Fruit fly (Drosophila melanogaster) whole organism, embryonic: Measurements from ENCODE around the gene CG6656.

Experiments
- Adf1 ChIP-seq: fragments of 200-800 bp; sonication (Bioruptor generic); IDR thresholded peaks from 2 replicates; pipeline ENCODE4 v1.3.6; 2022; ENCODE audit warnings: missing biosample characterization, missing genetic modification characterization
- BEAF-32 ChIP-seq: fragments of 200-800 bp; sonication (Bioruptor generic); optimal IDR thresholded peaks from 3 replicates; lab custom pipeline; 2017; ENCODE audit warnings: missing biosample characterization, missing genetic modification characterization, mild to moderate bottlenecking, moderate library complexity, missing genetic modification reagents
- BtbVII ChIP-seq: fragments of 200-800 bp; sonication (Bioruptor generic); optimal IDR thresholded peaks from 3 replicates; lab custom pipeline; 2017; ENCODE audit warnings: missing biosample characterization, mild to moderate bottlenecking, missing genetic modification characterization
- CG11723 ChIP-seq: fragments of 200-800 bp; sonication (Bioruptor generic); optimal IDR thresholded peaks from 2 replicates; lab custom pipeline; 2017; ENCODE audit warnings: missing biosample characterization, mild to moderate bottlenecking, missing genetic modification characterization
- CG12299 ChIP-seq: fragments of 200-800 bp; sonication (Bioruptor generic); optimal IDR thresholded peaks from 2 replicates; lab custom pipeline; 2018; ENCODE audit warnings: missing biosample characterization, mild to moderate bottlenecking, missing genetic modification characterization
- CG12659 ChIP-seq: fragments of 200-800 bp; sonication (Bioruptor generic); optimal IDR thresholded peaks from 3 replicates; lab custom pipeline; 2017; ENCODE audit warnings: mild to moderate bottlenecking, missing biosample characterization, missing genetic modification reagents, missing genetic modification characterization
- CG13775 ChIP-seq: fragments of 200-800 bp; sonication (Bioruptor generic); optimal IDR thresholded peaks from 3 replicates; lab custom pipeline; 2017; ENCODE audit warnings: missing biosample characterization, mild to moderate bottlenecking, missing genetic modification characterization
- CG14050 ChIP-seq: fragments of 200-800 bp; sonication (Bioruptor generic); IDR thresholded peaks from 3 replicates; pipeline ENCODE4 v1.3.6; 2022; ENCODE audit warnings: missing biosample characterization, missing genetic modification characterization
- CG14667 ChIP-seq: fragments of 200-800 bp; sonication (Bioruptor generic); IDR thresholded peaks from 2 replicates; pipeline ENCODE4 v1.3.6; 2022; ENCODE audit warnings: missing biosample characterization, missing genetic modification characterization
- CG15073 ChIP-seq: fragments of 200-800 bp; sonication (Bioruptor generic); optimal IDR thresholded peaks from 2 replicates; lab custom pipeline; 2016; ENCODE audit warnings: missing biosample characterization, missing genetic modification characterization
- CG15514 ChIP-seq: fragments of 200-800 bp; sonication (Bioruptor generic); optimal IDR thresholded peaks from 3 replicates; lab custom pipeline; 2017; ENCODE audit warnings: missing biosample characterization, missing genetic modification characterization, mild to moderate bottlenecking, moderate library complexity, missing genetic modification reagents
- CG15696 ChIP-seq: fragments of 200-800 bp; sonication (Bioruptor generic); optimal IDR thresholded peaks from 2 replicates; lab custom pipeline; 2019; ENCODE audit warnings: missing biosample characterization, mild to moderate bottlenecking, missing genetic modification characterization, moderate library complexity
- CG17361 ChIP-seq: fragments of 200-800 bp; sonication (Bioruptor generic); IDR thresholded peaks from 3 replicates; pipeline ENCODE4 v1.3.6; 2022; ENCODE audit warnings: missing biosample characterization, missing genetic modification characterization
- CG18764 ChIP-seq: fragments of 200-800 bp; sonication (Bioruptor generic); optimal IDR thresholded peaks from 3 replicates; lab custom pipeline; 2016; ENCODE audit warnings: missing biosample characterization, missing genetic modification characterization
- CG2202 ChIP-seq: fragments of 200-800 bp; sonication (Bioruptor generic); optimal IDR thresholded peaks from 2 replicates; lab custom pipeline; 2018; ENCODE audit warnings: missing biosample characterization, mild to moderate bottlenecking, missing genetic modification characterization
- CG30020 ChIP-seq: fragments of 200-800 bp; optimal IDR thresholded peaks from 2 replicates; lab custom pipeline; 2019; ENCODE audit warnings: missing biosample characterization, mild to moderate bottlenecking, missing genetic modification characterization, moderate library complexity
- CG30403 ChIP-seq: fragments of 200-800 bp; sonication (Bioruptor generic); optimal IDR thresholded peaks from 3 replicates; lab custom pipeline; 2016; ENCODE audit warnings: missing biosample characterization, missing genetic modification characterization
- CG31365 ChIP-seq: fragments of 200-800 bp; sonication (Bioruptor generic); optimal IDR thresholded peaks from 2 replicates; lab custom pipeline; 2018; ENCODE audit warnings: missing biosample characterization, mild to moderate bottlenecking, missing genetic modification characterization
- CG31388 ChIP-seq: fragments of 200-800 bp; sonication (Bioruptor generic); optimal IDR thresholded peaks from 2 replicates; lab custom pipeline; 2016; ENCODE audit warnings: missing biosample characterization, missing genetic modification characterization
- CG3847 ChIP-seq: fragments of 200-800 bp; sonication (Bioruptor generic); IDR thresholded peaks from 2 replicates; pipeline ENCODE4 v1.3.6; 2022; ENCODE audit warnings: missing biosample characterization, missing genetic modification characterization
- CG4424 ChIP-seq: fragments of 200-800 bp; sonication (Bioruptor generic); optimal IDR thresholded peaks from 3 replicates; lab custom pipeline; 2016; ENCODE audit warnings: missing biosample characterization, missing genetic modification characterization
- CG4707 ChIP-seq: fragments of 200-800 bp; sonication (Bioruptor generic); optimal IDR thresholded peaks from 2 replicates; lab custom pipeline; 2018; ENCODE audit warnings: missing biosample characterization, mild to moderate bottlenecking, missing genetic modification characterization, moderate library complexity
- CG6791 ChIP-seq: fragments of 200-800 bp; sonication (Bioruptor generic); IDR thresholded peaks from 3 replicates; pipeline ENCODE4 v1.3.6; 2022; ENCODE audit warnings: missing biosample characterization, missing genetic modification characterization; ENCODE audit not compliant: partially characterized antibody
- CG7357 ChIP-seq: fragments of 200-800 bp; sonication (Bioruptor generic); IDR thresholded peaks from 3 replicates; pipeline ENCODE4 v1.3.6; 2022; ENCODE audit warnings: missing biosample characterization, missing genetic modification characterization
- CG7839 ChIP-seq: fragments of 200-800 bp; sonication (Bioruptor generic); optimal IDR thresholded peaks from 3 replicates; lab custom pipeline; 2018; ENCODE audit warnings: missing biosample characterization, mild to moderate bottlenecking, missing genetic modification characterization, moderate library complexity
- CG8478 ChIP-seq: fragments of >200 bp; optimal IDR thresholded peaks from 2 replicates; lab custom pipeline; 2018
- CG8924 ChIP-seq: fragments of 200-800 bp; optimal IDR thresholded peaks from 3 replicates; lab custom pipeline; 2019; ENCODE audit warnings: missing biosample characterization, mild to moderate bottlenecking, missing genetic modification characterization, moderate library complexity
- Dp ChIP-seq: fragments of 200-800 bp; sonication (Bioruptor generic); optimal IDR thresholded peaks from 2 replicates; lab custom pipeline; 2018; ENCODE audit warnings: missing biosample characterization, mild to moderate bottlenecking, missing genetic modification characterization, moderate library complexity
- Gug ChIP-seq: fragments of 200-800 bp; sonication (Bioruptor generic); IDR thresholded peaks from 4 replicates; pipeline ENCODE4 v1.3.6; 2022; ENCODE audit warnings: missing biosample characterization, missing genetic modification characterization
- HHEX ChIP-seq: fragments of 200-800 bp; sonication (Bioruptor generic); optimal IDR thresholded peaks from 3 replicates; lab custom pipeline; 2017; ENCODE audit warnings: missing biosample characterization, mild to moderate bottlenecking, missing genetic modification characterization, missing genetic modification reagents
- HLHmδ ChIP-seq: fragments of 200-800 bp; sonication (Bioruptor generic); optimal IDR thresholded peaks from 2 replicates; lab custom pipeline; 2018; ENCODE audit warnings: missing biosample characterization, mild to moderate bottlenecking, missing genetic modification characterization, moderate library complexity
- Hey ChIP-seq: fragments of 200-800 bp; sonication (Bioruptor generic); optimal IDR thresholded peaks from 3 replicates; lab custom pipeline; 2018; ENCODE audit warnings: missing biosample characterization, mild to moderate bottlenecking, missing genetic modification characterization
- Med ChIP-seq: fragments of 200-800 bp; sonication (Bioruptor generic); peaks from one replicate; lab custom pipeline; 2016; ENCODE audit warnings: missing biosample characterization, missing genetic modification characterization, mild to moderate bottlenecking, inconsistent platforms, moderate library complexity
- Meics ChIP-seq: fragments of 200-800 bp; sonication (Bioruptor generic); optimal IDR thresholded peaks from 2 replicates; lab custom pipeline; 2017; ENCODE audit warnings: missing biosample characterization, mild to moderate bottlenecking, missing genetic modification characterization
- NC2β ChIP-seq: fragments of 200-800 bp; sonication (Bioruptor generic); optimal IDR thresholded peaks from 2 replicates; lab custom pipeline; 2016; ENCODE audit warnings: missing biosample characterization, missing genetic modification characterization
- Pdp1 ChIP-seq, 2 experiments: fragments of 200-800 bp; sonication (Bioruptor generic); optimal IDR thresholded peaks; 3 replicates each; lab custom pipeline; 2016; ENCODE audit warnings: missing biosample characterization in 2 of 2, missing genetic modification characterization in 2 of 2, mild to moderate bottlenecking in 1 of 2, moderate library complexity in 1 of 2
- Rfx ChIP-seq: fragments of 200-800 bp; sonication (Bioruptor generic); IDR thresholded peaks from 2 replicates; pipeline ENCODE4 v1.3.6; 2022; ENCODE audit warnings: missing biosample characterization, missing genetic modification characterization
- Six4 ChIP-seq: fragments of 200-800 bp; sonication (Bioruptor generic); optimal IDR thresholded peaks from 2 replicates; lab custom pipeline; 2016; ENCODE audit warnings: missing biosample characterization, missing genetic modification characterization
- Sry-δ ChIP-seq: fragments of 200-800 bp; sonication (Bioruptor generic); optimal IDR thresholded peaks from 2 replicates; lab custom pipeline; 2016; ENCODE audit warnings: missing biosample characterization, missing genetic modification characterization
- Vsx1 ChIP-seq: fragments of 200-800 bp; sonication (Bioruptor generic); optimal IDR thresholded peaks from 2 replicates; lab custom pipeline; 2017; ENCODE audit warnings: missing biosample characterization, mild to moderate bottlenecking, missing genetic modification characterization, missing genetic modification reagents
- dm ChIP-seq: fragments of 200-800 bp; sonication (Bioruptor generic); optimal IDR thresholded peaks from 3 replicates; lab custom pipeline; 2016; ENCODE audit warnings: missing biosample characterization, missing genetic modification characterization
- fu2 ChIP-seq: fragments of 200-800 bp; sonication (Bioruptor generic); optimal IDR thresholded peaks from 2 replicates; lab custom pipeline; 2016; ENCODE audit warnings: missing biosample characterization, missing genetic modification characterization
- ham ChIP-seq: fragments of 200-800 bp; sonication (Bioruptor generic); IDR thresholded peaks from 2 replicates; pipeline ENCODE4 v1.3.6; 2022; ENCODE audit warnings: missing biosample characterization, missing genetic modification characterization
- her ChIP-seq: fragments of 200-800 bp; sonication (Bioruptor generic); optimal IDR thresholded peaks from 2 replicates; lab custom pipeline; 2016; ENCODE audit warnings: missing biosample characterization, missing genetic modification characterization
- kni ChIP-seq: fragments of 200-800 bp; sonication (Bioruptor generic); optimal IDR thresholded peaks from 3 replicates; lab custom pipeline; 2017; ENCODE audit warnings: mild to moderate bottlenecking, missing biosample characterization, missing genetic modification reagents, missing genetic modification characterization
- otp ChIP-seq: fragments of 200-800 bp; sonication (Bioruptor generic); IDR thresholded peaks from 3 replicates; pipeline ENCODE4, ENCODE4 v1.3.6; 2022; ENCODE audit warnings: missing biosample characterization, missing genetic modification characterization
- p53 ChIP-seq: fragments of 200-800 bp; sonication (Bioruptor generic); optimal IDR thresholded peaks from 2 replicates; lab custom pipeline; 2016; ENCODE audit warnings: missing biosample characterization, missing genetic modification characterization
- pfk ChIP-seq: fragments of 200-800 bp; sonication (Bioruptor generic); optimal IDR thresholded peaks from 2 replicates; lab custom pipeline; 2018; ENCODE audit warnings: missing biosample characterization, mild to moderate bottlenecking, missing genetic modification characterization, moderate library complexity
- pho ChIP-seq: fragments of 200-800 bp; sonication (Bioruptor generic); optimal IDR thresholded peaks from 2 replicates; lab custom pipeline; 2016; ENCODE audit warnings: missing biosample characterization, missing genetic modification characterization
- sob ChIP-seq: fragments of 200-800 bp; sonication (Bioruptor generic); IDR thresholded peaks from 2 replicates; pipeline ENCODE4 v1.3.6; 2022; ENCODE audit warnings: missing biosample characterization, missing genetic modification characterization
- toy ChIP-seq: fragments of 200-800 bp; sonication (Bioruptor generic); IDR thresholded peaks from 2 replicates; pipeline ENCODE4 v1.3.6; 2022; ENCODE audit warnings: missing biosample characterization, missing genetic modification characterization

CG6656 gene

dm6 chr3R:21886861-21887587 is 11.9 kb downstream of the CG6656 start, which contains the start of the genes CG6678 and dnd:
Gene CG6678, plus strand, starts transcription at chr3R:21887029.
Gene dnd, minus strand, starts transcription at chr3R:21887355.
- TF ChIP-seq HHEX (GFP tag; lab: Kevin White, UChicago) (no peak), otp (GFP tag; lab: Robert Waterston, UW) (no peak), pfk (GFP tag; lab: Kevin White, UChicago) (no peak), Rfx (peak; percentile 97), CG6791 (no peak), p53 (no peak), CG18764 (GFP tag; lab: Kevin White, UChicago) (no peak), CG12299 (tag; lab: Kevin White, UChicago) (no peak), CG15696 (tag; lab: Kevin White, UChicago) (no peak), CG14050 (GFP tag; lab: Robert Waterston, UW) (no peak), Pdp1 (GFP tag; optimal IDR thresholded peaks at IDR 0.05; lab: Kevin White, UChicago) (peak in 1 of 2 experiments; percentile 81), CG7357 (no peak), Adf1 (peak; percentile 49), CG3847 (GFP tag; lab: Robert Waterston, UW) (no peak), Sry-δ (peak; percentile 72), CG12659 (GFP tag; lab: Kevin White, UChicago) (no peak), kni (GFP tag; lab: Kevin White, UChicago) (peak; percentile 36), Vsx1 (GFP tag; lab: Kevin White, UChicago) (peak; percentile 91), sob (GFP tag; lab: Robert Waterston, UW) (no peak), her (GFP tag; lab: Kevin White, UChicago) (no peak), CG8924 (tag; lab: Kevin White, UChicago) (no peak), CG30020 (no peak), Meics (GFP tag; lab: Kevin White, UChicago) (no peak), BtbVII (GFP tag; lab: Kevin White, UChicago) (no peak), toy (GFP tag; lab: Robert Waterston, UW) (no peak), Six4 (GFP tag; lab: Kevin White, UChicago) (no peak), CG8478 (lab: Kevin White, UChicago) (no peak), CG4707 (GFP tag; lab: Kevin White, UChicago) (no peak), CG14667 (GFP tag; lab: Robert Waterston, UW) (no peak), Gug (GFP tag; lab: Robert Waterston, UW) (no peak), ham (GFP tag; lab: Robert Waterston, UW) (no peak), CG15514 (GFP tag; lab: Kevin White, UChicago) (no peak), CG30403 (GFP tag; lab: Kevin White, UChicago) (no peak), CG4424 (no peak), CG13775 (no peak), CG7839 (tag; lab: Kevin White, UChicago) (no peak), dm (GFP tag; lab: Kevin White, UChicago) (no peak), Hey (tag; lab: Kevin White, UChicago) (no peak), HLHmδ (GFP tag; lab: Kevin White, UChicago) (no peak), CG31365 (tag; lab: Kevin White, UChicago) (peak; percentile 14), CG2202 (tag; lab: Kevin White, UChicago) (no peak), pho (no peak), Dp (peak; percentile 81), CG17361 (GFP tag; lab: Robert Waterston, UW) (no peak), CG11723 (GFP tag; lab: Kevin White, UChicago) (no peak), CG31388 (GFP tag; lab: Kevin White, UChicago) (no peak), CG15073 (GFP tag; lab: Kevin White, UChicago) (no peak), BEAF-32 (GFP tag; lab: Kevin White, UChicago) (no peak), fu2 (no peak), NC2β (GFP tag; lab: Kevin White, UChicago) (no peak), Med (no peak)
